Worm (Caenorhabditis elegans) whole organism, L3 larva: ENCODE data around the gene K09C4.7.

Experiments
- ZK546.5 ChIP-seq: sonication (generic microtip); optimal IDR thresholded peaks from 2 replicates; lab custom pipeline; 2017; ENCODE audit warnings: missing biosample characterization, missing genetic modification characterization
- fos-1 ChIP-seq: fragments of 150-350 bp; optimal IDR thresholded peaks from 2 replicates; lab custom pipeline; 2014; ENCODE audit warnings: missing biosample characterization, missing genetic modification characterization
- nfya-1 ChIP-seq: sonication (generic microtip); optimal IDR thresholded peaks from 2 replicates; lab custom pipeline; 2017; ENCODE audit warnings: missing genetic modification characterization, mild to moderate bottlenecking, missing compliant biosample characterization, antibody characterized with exemption, moderate library complexity; ENCODE audit not compliant: insufficient read depth
- nhr-12 ChIP-seq: fragments of 150-350 bp; optimal IDR thresholded peaks from 2 replicates; lab custom pipeline; 2014; ENCODE audit warnings: missing biosample characterization, missing genetic modification characterization
- nhr-237 ChIP-seq: fragments of 150-350 bp; optimal IDR thresholded peaks from 2 replicates; lab custom pipeline; 2014; ENCODE audit warnings: missing biosample characterization, missing genetic modification characterization
- nhr-76 ChIP-seq: fragments of 150-350 bp; sonication (generic microtip); optimal IDR thresholded peaks from 5 replicates; lab custom pipeline; 2014; ENCODE audit warnings: missing biosample characterization, missing genetic modification characterization
- unc-62 ChIP-seq: fragments of 150-350 bp; sonication (generic microtip); optimal IDR thresholded peaks from 4 replicates; lab custom pipeline; 2014; ENCODE audit warnings: missing biosample characterization, missing genetic modification reagents, missing genetic modification characterization
- ztf-4 ChIP-seq: fragments of 150-350 bp; optimal IDR thresholded peaks from 2 replicates; lab custom pipeline; 2014; ENCODE audit warnings: missing biosample characterization, missing genetic modification characterization

DNA sequence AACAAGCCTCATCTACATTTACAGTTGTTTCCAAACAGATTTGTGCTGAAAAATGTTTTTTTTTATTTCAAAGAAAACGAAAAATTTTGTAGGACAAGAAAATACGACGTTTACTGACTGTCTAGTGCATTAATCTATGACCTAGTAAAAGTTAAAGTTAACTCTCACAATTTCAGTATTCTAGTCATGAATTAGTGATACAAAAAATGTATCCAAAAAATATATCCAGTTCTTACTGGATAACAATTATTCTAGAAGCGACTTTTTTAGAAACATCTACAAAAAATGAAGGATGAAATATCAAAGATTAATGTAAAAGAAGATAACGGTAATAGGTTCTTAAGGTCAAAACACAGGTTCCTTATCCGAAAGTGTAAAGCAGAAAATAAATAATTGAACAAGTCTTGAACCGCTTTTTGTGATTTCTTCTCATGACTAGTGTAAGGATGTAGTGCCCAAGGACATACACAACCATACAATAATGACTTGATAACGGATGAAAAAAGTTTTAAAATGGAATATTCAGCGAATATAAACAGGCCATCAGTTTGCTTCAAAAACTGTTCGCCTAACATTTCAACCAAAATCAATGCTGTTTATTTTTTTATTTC, 22.1 kb upstream of the K09C4.7 start, which contains the start of gene pqn-37:
- no peak for TF ChIP-seq nhr-237
- no peak for TF ChIP-seq nhr-12 (tag; lab: Kevin White, UChicago)
- no peak for TF ChIP-seq unc-62
- TF ChIP-seq ztf-4 (tag; lab: Kevin White, UChicago), result no peak
- no peak for TF ChIP-seq ZK546.5
- TF ChIP-seq nhr-76 (tag; lab: Kevin White, UChicago), result no peak
- TF ChIP-seq nfya-1 (tag; lab: Kevin White, UChicago), result no peak
- no peak for TF ChIP-seq fos-1 (tag; lab: Kevin White, UChicago)
